Fruit fly (Drosophila melanogaster) whole organism, wandering third instar larva: Measurements from ENCODE around the gene plh.

Experiments
- Abd-B ChIP-seq: fragments of >200 bp; optimal IDR thresholded peaks from 2 replicates; lab custom pipeline; 2017; ENCODE audit warnings: missing biosample characterization, missing genetic modification characterization
- CG32264 ChIP-seq: fragments of 200-800 bp; sonication (Bioruptor generic); optimal IDR thresholded peaks from 2 replicates; lab custom pipeline; 2016; ENCODE audit warnings: missing biosample characterization, missing genetic modification characterization
- CG9705 ChIP-seq: fragments of 200-800 bp; sonication (Bioruptor generic); optimal IDR thresholded peaks from 2 replicates; lab custom pipeline; 2018; ENCODE audit warnings: missing biosample characterization, mild to moderate bottlenecking, missing genetic modification characterization
- CrebA ChIP-seq: fragments of 200-800 bp; sonication (Bioruptor generic); optimal IDR thresholded peaks from 2 replicates; lab custom pipeline; 2016; ENCODE audit warnings: missing biosample characterization, mild to moderate bottlenecking, missing genetic modification characterization, borderline replicate concordance
- Dfd ChIP-seq: fragments of >200 bp; optimal IDR thresholded peaks from 2 replicates; lab custom pipeline; 2017; ENCODE audit warnings: missing biosample characterization, missing genetic modification characterization
- Dif ChIP-seq: fragments of 200-275, 200-300 bp; sonication (Bioruptor generic); optimal IDR thresholded peaks from 2 replicates; lab custom pipeline; 2018; ENCODE audit warnings: missing biosample characterization, missing genetic modification characterization; ENCODE audit not compliant: partially characterized antibody
- GATAd ChIP-seq: sonication (Bioruptor generic); optimal IDR thresholded peaks from 2 replicates; lab custom pipeline; 2016; ENCODE audit warnings: missing biosample characterization, missing genetic modification characterization
- HLH106 ChIP-seq: fragments of 200-800 bp; optimal IDR thresholded peaks from 3 replicates; lab custom pipeline; 2019; ENCODE audit warnings: missing biosample characterization, mild to moderate bottlenecking, missing genetic modification characterization, moderate library complexity
- Hnf4 ChIP-seq: fragments of 200-800 bp; sonication (Bioruptor generic); optimal IDR thresholded peaks from 2 replicates; lab custom pipeline; 2016; ENCODE audit warnings: missing biosample characterization, mild to moderate bottlenecking, missing genetic modification characterization
- Hr78 ChIP-seq: fragments of >200 bp; optimal IDR thresholded peaks from 2 replicates; lab custom pipeline; 2017; ENCODE audit warnings: missing biosample characterization, missing genetic modification characterization
- Hr83 ChIP-seq: fragments of 200-300 bp; sonication (Bioruptor generic); optimal IDR thresholded peaks from 2 replicates; lab custom pipeline; 2016; ENCODE audit warnings: missing biosample characterization, mild to moderate bottlenecking, missing genetic modification characterization, moderate library complexity; ENCODE audit not compliant: poor library complexity, severe bottlenecking
- Jra ChIP-seq: sonication (Bioruptor generic); optimal IDR thresholded peaks from 2 replicates; lab custom pipeline; 2016; ENCODE audit warnings: missing biosample characterization, missing genetic modification characterization
- Mio ChIP-seq: sonication (Bioruptor generic); optimal IDR thresholded peaks from 2 replicates; lab custom pipeline; 2016; ENCODE audit warnings: missing biosample characterization, missing genetic modification characterization
- Myc ChIP-seq: fragments of >200 bp; optimal IDR thresholded peaks from 2 replicates; lab custom pipeline; 2017
- OdsH ChIP-seq: fragments of 200-800 bp; sonication (Bioruptor generic); optimal IDR thresholded peaks from 2 replicates; lab custom pipeline; 2016; ENCODE audit warnings: missing biosample characterization, mild to moderate bottlenecking, missing genetic modification characterization
- Rel ChIP-seq, 2 experiments: fragments of 200-800 bp; sonication (Bioruptor generic) in 1 of 2; optimal IDR thresholded peaks; 2 replicates in 1 of 2; 3 replicates in 1 of 2; lab custom pipeline; 2016 to 2019; ENCODE audit warnings: mild to moderate bottlenecking in 2 of 2, missing biosample characterization in 2 of 2, missing genetic modification characterization in 2 of 2, moderate library complexity in 1 of 2
- Sp1 ChIP-seq: fragments of 200-800 bp; sonication (Bioruptor generic); optimal IDR thresholded peaks from 3 replicates; lab custom pipeline; 2019; ENCODE audit warnings: missing biosample characterization, mild to moderate bottlenecking, missing genetic modification characterization, moderate library complexity
- br ChIP-seq: fragments of 200-800 bp; sonication (Bioruptor generic); optimal IDR thresholded peaks from 2 replicates; lab custom pipeline; 2016; ENCODE audit warnings: missing biosample characterization, missing genetic modification characterization
- brk ChIP-seq: fragments of 200-800 bp; sonication (Bioruptor generic); optimal IDR thresholded peaks from 2 replicates; lab custom pipeline; 2016; ENCODE audit warnings: missing biosample characterization, mild to moderate bottlenecking, missing genetic modification characterization
- dl ChIP-seq, 2 experiments: fragments of 175-275, 200-275 bp in 1 of 2; fragments of 200-275 bp in 1 of 2; sonication (Bioruptor generic); optimal IDR thresholded peaks; lab custom pipeline; 2018; ENCODE audit warnings: mild to moderate bottlenecking in 2 of 2, missing biosample characterization in 2 of 2, missing genetic modification characterization in 2 of 2, moderate library complexity in 2 of 2; ENCODE audit not compliant: partially characterized antibody in 2 of 2, insufficient read depth in 1 of 2
- dmrt93B ChIP-seq: fragments of 200-800 bp; sonication (Bioruptor generic); optimal IDR thresholded peaks from 2 replicates; lab custom pipeline; 2018; ENCODE audit warnings: missing biosample characterization, mild to moderate bottlenecking, missing genetic modification characterization
- dsf ChIP-seq: sonication (Bioruptor generic); optimal IDR thresholded peaks from 2 replicates; lab custom pipeline; 2016; ENCODE audit warnings: missing biosample characterization, missing genetic modification characterization, borderline replicate concordance
- ey ChIP-seq: fragments of 200-800 bp; sonication (Bioruptor generic); optimal IDR thresholded peaks from 2 replicates; lab custom pipeline; 2016; ENCODE audit warnings: missing biosample characterization, missing genetic modification characterization
- foxo ChIP-seq, 2 experiments: fragments of 200-800 bp; sonication (Bioruptor generic); optimal IDR thresholded peaks; 2 replicates in 1 of 2; 3 replicates in 1 of 2; lab custom pipeline; 2016 to 2017; ENCODE audit warnings: missing biosample characterization in 2 of 2, missing genetic modification characterization in 2 of 2
- fru ChIP-seq: fragments of 200-800 bp; sonication (Bioruptor generic); optimal IDR thresholded peaks from 3 replicates; lab custom pipeline; 2016; ENCODE audit warnings: missing biosample characterization, mild to moderate bottlenecking, missing genetic modification characterization
- h ChIP-seq: fragments of 200-800 bp; sonication (Bioruptor generic); optimal IDR thresholded peaks from 3 replicates; lab custom pipeline; 2016; ENCODE audit warnings: missing biosample characterization, mild to moderate bottlenecking, missing genetic modification characterization
- jim ChIP-seq: fragments of 175-275, 200-325 bp; sonication (Bioruptor generic); optimal IDR thresholded peaks from 2 replicates; lab custom pipeline; 2016; ENCODE audit warnings: missing biosample characterization, mild to moderate bottlenecking, missing genetic modification characterization
- lola ChIP-seq: fragments of >200 bp; optimal IDR thresholded peaks from 2 replicates; lab custom pipeline; 2017; ENCODE audit warnings: missing biosample characterization, missing genetic modification characterization
- pan ChIP-seq: fragments of >200 bp; optimal IDR thresholded peaks from 2 replicates; lab custom pipeline; 2017
- psq ChIP-seq: fragments of 200-800 bp; sonication (Bioruptor generic); optimal IDR thresholded peaks from 3 replicates; lab custom pipeline; 2017; ENCODE audit warnings: missing biosample characterization, mild to moderate bottlenecking, missing genetic modification characterization, moderate library complexity
- rgr ChIP-seq: fragments of 200-800 bp; sonication (Bioruptor generic); optimal IDR thresholded peaks from 3 replicates; lab custom pipeline; 2016; ENCODE audit warnings: missing biosample characterization, mild to moderate bottlenecking, missing genetic modification characterization
- sv ChIP-seq: fragments of 200-800 bp; sonication (Bioruptor generic); optimal IDR thresholded peaks from 3 replicates; lab custom pipeline; 2016; ENCODE audit warnings: missing biosample characterization, missing genetic modification characterization
- tai ChIP-seq: sonication (Bioruptor generic); optimal IDR thresholded peaks from 2 replicates; lab custom pipeline; 2016; ENCODE audit warnings: missing biosample characterization, missing genetic modification characterization
- woc ChIP-seq: sonication (Bioruptor generic); optimal IDR thresholded peaks from 2 replicates; lab custom pipeline; 2016; ENCODE audit warnings: missing biosample characterization, mild to moderate bottlenecking, missing genetic modification characterization

Gene plh

DNA sequence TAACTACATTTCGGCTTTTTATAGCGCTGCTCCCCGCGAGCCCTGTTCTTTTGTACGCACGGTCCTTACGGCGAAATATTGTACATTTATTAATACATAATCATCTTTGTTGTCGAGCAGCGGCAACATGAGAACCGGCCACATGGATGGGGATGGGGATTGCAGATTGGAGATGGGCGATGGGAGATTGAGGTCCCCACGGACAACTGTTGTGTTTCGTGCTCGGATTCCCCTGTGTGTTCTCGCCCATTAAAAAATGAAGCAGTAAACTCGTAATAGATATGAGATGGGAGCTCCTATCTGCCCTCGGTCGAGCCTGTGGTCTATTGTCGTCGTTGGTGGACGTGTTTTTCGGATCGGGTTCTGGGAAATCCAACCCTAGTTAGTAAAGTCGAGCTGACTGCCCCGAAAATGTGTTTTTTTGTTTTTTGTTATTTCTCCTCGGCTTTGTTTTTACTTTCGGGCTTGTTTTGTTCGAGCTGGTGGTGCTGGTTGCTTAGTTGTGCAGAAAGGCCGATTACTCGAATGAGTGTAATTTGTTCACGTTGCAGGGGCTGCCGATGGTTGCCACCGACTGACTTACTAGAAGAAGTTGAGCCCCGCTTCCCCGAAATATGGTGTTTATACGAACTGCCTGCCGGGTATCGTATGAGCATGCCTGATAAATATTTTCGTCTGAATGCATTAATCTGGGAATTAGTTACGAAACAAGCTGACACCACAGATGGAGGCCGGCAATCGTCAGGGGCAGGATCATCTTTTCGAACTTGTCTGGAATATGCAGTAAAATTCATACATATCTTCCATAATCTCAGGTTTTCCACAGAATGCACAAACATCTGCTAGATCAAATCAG lies 14.8 kb upstream of the plh start:
- TF ChIP-seq Mio (GFP tag; lab: Kevin White, UChicago) (no peak), pan (no peak), tai (GFP tag; lab: Kevin White, UChicago) (no peak)
- TF ChIP-seq, all 38 proteins: peak for 0

DNA sequence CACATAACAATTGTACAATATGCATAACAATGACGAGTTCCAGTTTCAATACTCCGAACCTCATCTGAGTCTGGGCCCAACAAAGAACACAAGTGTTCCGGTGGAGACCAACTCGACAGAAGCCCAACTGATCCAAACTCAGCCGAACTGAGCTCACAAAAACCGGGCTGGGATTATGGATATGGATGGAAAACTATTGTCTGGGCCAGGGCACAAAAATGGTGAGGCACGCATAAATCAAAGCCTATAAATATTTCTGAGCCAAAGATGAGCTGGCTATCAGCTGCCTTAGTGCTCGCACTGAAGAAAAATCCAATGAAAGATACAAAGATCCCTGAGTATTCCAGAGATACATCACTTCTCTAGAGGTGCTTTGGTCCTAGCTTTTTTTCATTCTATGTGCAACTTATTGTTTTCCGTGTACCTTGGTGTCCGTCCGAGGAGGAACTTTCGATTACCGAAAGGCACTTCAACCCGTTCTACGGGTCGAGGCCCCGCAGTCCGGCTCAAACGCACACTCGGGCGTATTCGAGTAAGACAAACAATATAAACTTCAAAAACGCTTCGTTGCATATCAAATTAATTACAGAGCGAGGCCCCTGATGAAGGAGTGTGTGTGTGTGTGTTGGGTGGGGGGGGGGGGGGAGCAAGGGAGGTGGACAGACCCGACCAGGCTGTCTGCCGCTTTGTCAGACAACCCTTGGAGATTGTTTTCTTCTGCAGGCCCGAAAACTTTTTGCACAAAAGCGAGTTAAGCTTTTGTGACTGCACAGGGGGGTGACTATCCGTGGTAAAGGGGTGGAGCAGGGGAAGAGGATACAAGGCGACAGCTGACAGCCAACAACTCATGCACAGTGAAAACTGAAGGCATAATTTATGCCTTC lies 12.9 kb upstream of the plh start:
- TF ChIP-seq lola (GFP tag; lab: Kevin White, UChicago) (no peak), br (peak; percentile 6), sv (GFP tag; lab: Kevin White, UChicago) (no peak), Sp1 (GFP tag; lab: Kevin White, UChicago) (no peak), Jra (no peak), dl (GFP tag; optimal IDR thresholded peaks at IDR 0.05; lab: Kevin White, UChicago; ENCODE audit: insufficient read depth in 1 of 2, partially characterized antibody in 2 of 2) (no peak), HLH106 (tag; lab: Kevin White, UChicago) (peak; percentile 12), jim (GFP tag; lab: Kevin White, UChicago) (no peak), rgr (peak; percentile 22), Hr78 (GFP tag; lab: Kevin White, UChicago) (no peak), brk (GFP tag; lab: Kevin White, UChicago) (no peak), fru (peak; percentile 13), woc (GFP tag; lab: Kevin White, UChicago) (no peak), dsf (GFP tag; lab: Kevin White, UChicago) (no peak), Rel (GFP tag; optimal IDR thresholded peaks at IDR 0.05; lab: Kevin White, UChicago) (no peak), Rel (tag; optimal IDR thresholded peaks at IDR 0.05; lab: Kevin White, UChicago) (no peak), h (GFP tag; lab: Kevin White, UChicago) (peak; percentile 23), CG32264 (GFP tag; lab: Kevin White, UChicago) (no peak), Mio (GFP tag; lab: Kevin White, UChicago) (no peak), CrebA (GFP tag; lab: Kevin White, UChicago) (no peak), CG9705 (GFP tag; lab: Kevin White, UChicago) (no peak), foxo (GFP tag; optimal IDR thresholded peaks at IDR 0.05; lab: Kevin White, UChicago) (peak in 1 of 2 experiments; percentile 39), GATAd (no peak), tai (GFP tag; lab: Kevin White, UChicago) (no peak), Abd-B (GFP tag; lab: Kevin White, UChicago) (no peak), Dfd (GFP tag; lab: Kevin White, UChicago) (no peak), ey (GFP tag; lab: Kevin White, UChicago) (peak; percentile 38), OdsH (GFP tag; lab: Kevin White, UChicago) (no peak), Myc (lab: Kevin White, UChicago) (no peak), Dif (GFP tag; lab: Kevin White, UChicago) (no peak), dmrt93B (GFP tag; lab: Kevin White, UChicago) (no peak), Hnf4 (GFP tag; lab: Kevin White, UChicago) (peak; percentile 16), Hr83 (GFP tag; lab: Kevin White, UChicago) (no peak), psq (GFP tag; lab: Kevin White, UChicago) (no peak)

- TF ChIP-seq h (GFP tag; lab: Kevin White, UChicago) (no peak), Hr83 (GFP tag; lab: Kevin White, UChicago) (peak; percentile 20)
Observed at dm6 chr3R:5022426-5022825, 11.6 kb upstream of the plh start.
